Worm (Caenorhabditis elegans): ENCODE data around the gene srab-25.
A peak's percentile ranks its signal among the peaks of the same experiment; 100 is the strongest.

Gene srab-25

DNA sequence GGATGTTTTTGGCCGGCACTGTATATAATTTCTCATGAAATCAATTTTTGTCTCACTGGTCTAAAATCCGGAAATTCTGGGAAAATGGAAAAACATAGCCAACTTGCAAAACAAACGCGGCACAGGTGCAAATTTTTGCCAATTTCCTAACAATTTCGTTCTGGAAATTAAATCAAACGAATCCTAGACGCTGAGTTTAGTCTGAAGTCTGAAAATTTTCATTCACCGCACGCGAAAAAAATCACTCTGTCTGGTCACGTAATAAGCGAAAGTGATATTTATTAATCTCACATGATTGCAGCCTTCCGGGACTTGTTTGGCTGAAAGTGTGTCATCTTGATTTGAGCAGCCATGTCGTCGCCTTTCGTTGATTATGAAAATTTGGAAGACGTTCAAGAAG, 24.1 kb downstream of the srab-25 start, which contains the start of gene srw-103:
Gene srw-103, plus strand, starts transcription at position 301 of the 400 bp plus-strand sequence.
- TF ChIP-seq ceh-88 (GFP tag; IDR thresholded peaks at IDR 0.05) (no peak), vab-15 (tag; optimal IDR thresholded peaks at IDR 0.05) (no peak), irx-1 (tag; optimal IDR thresholded peaks at IDR 0.05) (no peak), ceh-63 (GFP tag; optimal IDR thresholded peaks at IDR 0.05) (no peak), fkh-8 (tag; optimal IDR thresholded peaks at IDR 0.05) (peak; percentile 7), pag-3 (tag; optimal IDR thresholded peaks at IDR 0.05; ENCODE audit: borderline replicate concordance, insufficient read depth) (no peak)

DNA sequence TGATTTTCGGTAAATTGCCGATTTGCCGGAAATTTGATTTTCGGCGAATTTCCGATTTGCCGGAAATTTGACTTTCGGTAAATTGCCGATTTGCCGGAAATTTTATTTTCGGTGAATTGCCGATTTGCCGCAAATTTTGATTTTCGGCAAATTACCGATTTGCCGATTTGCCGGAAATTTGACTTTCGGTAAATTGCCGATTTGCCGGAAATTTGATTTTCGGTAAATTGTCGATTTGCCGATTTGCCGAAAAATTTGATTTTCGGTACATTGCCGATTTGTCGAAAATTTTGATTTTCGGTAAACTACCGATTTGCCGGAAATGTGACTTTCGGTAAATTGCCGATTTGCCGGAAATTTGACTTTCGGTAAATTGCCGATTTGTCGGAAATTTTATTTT, 27.2 kb downstream of the srab-25 start:
- TF ChIP-seq unc-98 (GFP tag; IDR thresholded peaks at IDR 0.05) (peak; percentile 44; the same call in 1 of the 2 replicates), mab-9 (GFP tag; IDR thresholded peaks at IDR 0.05) (peak; percentile 58; the same call in 1 of the 2 replicates), ceh-88 (GFP tag; IDR thresholded peaks at IDR 0.05) (peak; percentile 20; the same call in 1 of the 2 replicates), ets-5 (GFP tag; IDR thresholded peaks at IDR 0.05) (0 out of 2 replicates have a peak, but pooled peaks have one; percentile 17), grh-1 (GFP tag; IDR thresholded peaks at IDR 0.05) (0 out of 2 replicates have a peak, but pooled peaks have one; percentile 18)

DNA sequence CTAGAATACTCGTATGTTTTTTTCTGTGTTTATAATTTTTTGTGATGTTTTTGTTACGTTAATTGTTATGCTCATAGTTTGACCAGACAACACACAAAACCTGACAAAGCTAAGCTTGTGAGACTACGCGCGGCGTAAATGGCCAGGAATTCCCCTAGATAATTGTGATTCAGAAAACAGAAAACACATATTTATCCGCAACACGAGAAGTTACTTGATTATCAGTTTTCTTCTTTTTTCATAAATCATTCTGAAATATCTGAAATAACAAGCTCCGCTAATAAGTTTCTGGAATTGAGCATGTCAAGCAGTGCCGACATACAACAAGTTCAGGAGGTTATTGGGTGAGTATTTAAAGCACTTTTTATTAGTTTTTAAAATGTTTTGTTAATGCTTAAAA, 30.1 kb downstream of the srab-25 start, which contains the start of gene srw-100:
Gene srw-100, plus strand, starts transcription at position 301 of the 400 bp plus-strand sequence.
- TF ChIP-seq aha-1 (tag; optimal IDR thresholded peaks at IDR 0.05) (no peak), nhr-28 (tag; optimal IDR thresholded peaks at IDR 0.05) (no peak), zip-4 (GFP tag; optimal IDR thresholded peaks at IDR 0.05) (no peak)

DNA sequence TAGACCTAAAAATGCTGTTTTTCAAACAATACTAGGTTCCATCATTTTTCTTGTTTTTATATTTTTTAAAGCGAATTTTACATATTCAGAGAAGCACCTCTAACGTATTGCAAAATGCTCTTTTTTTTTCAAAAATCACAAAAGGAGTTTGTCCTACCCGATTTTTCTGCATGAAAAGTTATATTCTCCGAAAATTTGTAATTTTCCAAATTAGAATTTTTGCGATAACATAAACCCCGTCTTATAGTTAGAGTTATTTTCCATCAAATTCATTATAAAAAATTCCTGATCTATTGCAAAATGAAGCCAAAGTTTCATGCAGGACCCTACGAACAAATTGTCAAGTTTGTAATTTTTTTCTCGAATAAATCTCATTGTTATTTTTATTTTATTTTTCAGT, 32.5 kb downstream of the srab-25 start, which contains the start of gene srw-99:
Gene srw-99, plus strand, starts transcription at position 301 of the 400 bp plus-strand sequence.
- TF ChIP-seq lin-13 (GFP tag; optimal IDR thresholded peaks at IDR 0.05) (no peak), jun-1 (tag; optimal IDR thresholded peaks at IDR 0.05) (no peak), ceh-82 (tag; optimal IDR thresholded peaks at IDR 0.05) (no peak)

DNA sequence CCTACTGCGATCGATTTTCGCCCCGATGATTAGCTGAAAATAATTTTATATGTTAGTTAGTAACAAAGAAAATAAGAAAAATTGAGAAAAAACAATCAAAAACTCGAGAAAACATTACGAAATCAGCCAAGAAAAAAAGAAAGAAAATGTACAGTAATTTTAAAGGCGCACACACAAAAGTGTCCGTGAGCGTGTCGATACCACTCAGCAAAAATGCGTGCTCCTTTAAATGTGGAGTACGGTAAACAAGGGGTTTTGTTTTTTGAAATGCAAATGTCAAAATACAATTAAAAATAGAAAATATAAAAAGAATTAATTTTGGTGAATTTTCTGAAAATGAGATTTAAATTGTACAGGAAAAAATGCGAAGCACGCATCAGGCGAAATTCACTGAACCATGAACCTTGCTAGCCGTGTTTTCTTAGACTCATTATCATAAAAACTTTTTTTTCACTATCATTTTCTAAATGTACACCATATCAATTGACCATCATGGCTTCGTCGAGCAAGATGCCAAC, 39.3 kb downstream of the srab-25 start, which contains the start of gene srw-90:
Gene srw-90, plus strand, starts transcription at position 468 of the 518 bp plus-strand sequence.
- no peak for TF ChIP-seq ztf-11 (tag; optimal IDR thresholded peaks at IDR 0.05)
- no peak for TF ChIP-seq nhr-28 (tag; optimal IDR thresholded peaks at IDR 0.05)
- no peak for TF ChIP-seq sptf-1 (tag; optimal IDR thresholded peaks at IDR 0.05)
- no peak for TF ChIP-seq alr-1 (tag; optimal IDR thresholded peaks at IDR 0.05; ENCODE audit: borderline replicate concordance)
- no peak for TF ChIP-seq hlh-17 (GFP tag; optimal IDR thresholded peaks at IDR 0.05; ENCODE audit: borderline replicate concordance)

DNA sequence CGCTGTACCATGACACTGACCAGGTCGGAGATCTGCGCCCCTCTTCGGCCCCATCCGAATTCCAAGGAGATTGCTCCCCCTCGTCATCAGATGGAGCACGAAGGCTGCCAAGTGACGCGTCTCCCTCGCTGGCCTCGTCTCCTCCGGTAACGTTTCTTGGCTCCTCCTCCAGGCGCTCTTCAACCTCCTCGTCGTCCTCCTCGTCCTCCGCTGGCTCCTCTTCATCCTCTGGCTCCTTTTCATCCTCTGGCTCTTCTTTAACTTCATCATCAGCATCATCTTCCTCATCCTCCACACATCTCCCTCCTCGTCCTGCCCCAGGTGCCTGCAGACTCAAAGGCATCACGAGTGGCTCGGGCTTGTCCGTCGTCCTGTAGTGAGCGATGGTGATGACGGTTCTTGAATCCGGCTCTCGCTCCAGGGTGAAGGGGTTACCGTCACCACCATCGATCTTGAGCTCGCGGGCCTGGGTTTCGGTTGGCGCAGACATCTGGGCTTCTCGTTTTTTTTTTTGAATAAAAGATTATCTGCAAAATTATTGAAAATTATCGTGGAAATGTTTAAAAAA, 41.7 kb downstream of the srab-25 start:
- TF ChIP-seq Y116A8C.19 (tag; optimal IDR thresholded peaks at IDR 0.05; ENCODE audit: borderline replicate concordance): no peak
- TF ChIP-seq unc-130 (tag; optimal IDR thresholded peaks at IDR 0.05): no peak
- TF ChIP-seq C34B4.2 (tag; optimal IDR thresholded peaks at IDR 0.05): no peak
- TF ChIP-seq egl-27 (tag; optimal IDR thresholded peaks at IDR 0.05): no peak
- TF ChIP-seq pqm-1 (tag; optimal IDR thresholded peaks at IDR 0.05): no peak
- no peak for TF ChIP-seq lin-13 (GFP tag; optimal IDR thresholded peaks at IDR 0.05)
- no peak for TF ChIP-seq dpl-1 (GFP tag; optimal IDR thresholded peaks at IDR 0.05)

DNA sequence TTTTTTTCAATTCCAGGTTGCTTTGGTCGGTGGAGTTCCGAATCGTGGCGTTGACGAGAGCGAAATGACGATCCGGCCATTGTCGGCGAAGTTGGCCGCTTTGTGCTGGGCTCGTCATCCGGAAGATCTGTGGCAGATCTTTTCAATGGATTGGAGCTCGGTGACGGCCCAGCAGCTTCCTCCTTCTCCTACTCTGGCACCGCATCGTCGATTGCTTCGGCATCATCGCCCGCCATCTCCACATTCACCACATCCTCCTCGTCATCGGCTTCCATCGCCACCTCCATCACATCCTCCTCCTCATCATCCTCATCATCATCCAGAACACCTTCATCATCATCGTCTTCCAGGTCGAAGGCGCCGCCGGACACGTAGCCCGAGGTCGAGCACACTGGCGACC, 42.6 kb downstream of the srab-25 start:
- TF ChIP-seq nhr-28 (tag; optimal IDR thresholded peaks at IDR 0.05) (no peak), efl-1 (optimal IDR thresholded peaks at IDR 0.05) (no peak), efl-1 (GFP tag; optimal IDR thresholded peaks at IDR 0.05 in 1 of 2) (no peak), tbx-2 (tag; optimal IDR thresholded peaks at IDR 0.05) (no peak), sptf-1 (tag; optimal IDR thresholded peaks at IDR 0.05) (no peak)

Data from whole organism, L1 larva.